Fruit fly (Drosophila melanogaster) whole organism, embryonic: ENCODE measurements around the gene Gr85a.

Experiments
- Atf6 ChIP-seq: fragments of 200-800 bp; sonication (Bioruptor generic); IDR thresholded peaks from 2 replicates; pipeline ENCODE4 v1.3.6; 2022; ENCODE audit warnings: missing biosample characterization, missing genetic modification characterization
- CG10147 ChIP-seq: fragments of 200-800 bp; sonication (Bioruptor generic); optimal IDR thresholded peaks from 2 replicates; lab custom pipeline; 2019; ENCODE audit warnings: missing biosample characterization, mild to moderate bottlenecking, missing genetic modification characterization, moderate library complexity
- CG12769 ChIP-seq: fragments of 200-800 bp; sonication (Bioruptor generic); optimal IDR thresholded peaks from 2 replicates; lab custom pipeline; 2019; ENCODE audit warnings: missing biosample characterization, mild to moderate bottlenecking, missing genetic modification characterization, moderate library complexity
- CG14050 ChIP-seq: fragments of 200-800 bp; sonication (Bioruptor generic); IDR thresholded peaks from 3 replicates; pipeline ENCODE4 v1.3.6; 2022; ENCODE audit warnings: missing biosample characterization, missing genetic modification characterization
- CG2129 ChIP-seq: fragments of 200-800 bp; sonication (Bioruptor generic); IDR thresholded peaks from 2 replicates; pipeline ENCODE4 v1.3.6; 2022; ENCODE audit warnings: missing biosample characterization, missing genetic modification characterization; ENCODE audit not compliant: partially characterized antibody
- CG30403 ChIP-seq: fragments of 200-800 bp; sonication (Bioruptor generic); optimal IDR thresholded peaks from 3 replicates; lab custom pipeline; 2016; ENCODE audit warnings: missing biosample characterization, missing genetic modification characterization
- CG31388 ChIP-seq: fragments of 200-800 bp; sonication (Bioruptor generic); optimal IDR thresholded peaks from 2 replicates; lab custom pipeline; 2016; ENCODE audit warnings: missing biosample characterization, missing genetic modification characterization
- CG3995 ChIP-seq: fragments of 200-800 bp; sonication (Bioruptor generic); optimal IDR thresholded peaks from 3 replicates; lab custom pipeline; 2016; ENCODE audit warnings: missing biosample characterization, missing genetic modification characterization
- CG42726 ChIP-seq: fragments of 200-800 bp; sonication (Bioruptor generic); IDR thresholded peaks from 2 replicates; pipeline ENCODE4 v1.3.6; 2022; ENCODE audit warnings: missing biosample characterization, missing genetic modification characterization; ENCODE audit not compliant: partially characterized antibody
- CG4730 ChIP-seq: fragments of 200-800 bp; sonication (Bioruptor generic); IDR thresholded peaks from 2 replicates; pipeline ENCODE4 v1.3.6; 2022; ENCODE audit warnings: missing biosample characterization, missing genetic modification characterization
- CG6175 ChIP-seq: fragments of 200-800 bp; sonication (Bioruptor generic); IDR thresholded peaks from 3 replicates; pipeline ENCODE4 v1.3.6; 2022; ENCODE audit warnings: missing biosample characterization, missing genetic modification characterization
- CG7786 ChIP-seq: fragments of 200-800 bp; sonication (Bioruptor generic); optimal IDR thresholded peaks from 2 replicates; lab custom pipeline; 2016; ENCODE audit warnings: missing biosample characterization, missing genetic modification characterization
- CG7839 ChIP-seq: fragments of 200-800 bp; sonication (Bioruptor generic); optimal IDR thresholded peaks from 3 replicates; lab custom pipeline; 2018; ENCODE audit warnings: missing biosample characterization, mild to moderate bottlenecking, missing genetic modification characterization, moderate library complexity
- CG7963 ChIP-seq: fragments of 200-800 bp; sonication (Bioruptor generic); IDR thresholded peaks from 3 replicates; pipeline ENCODE4 v1.3.6; 2022; ENCODE audit warnings: missing biosample characterization, missing genetic modification characterization; ENCODE audit not compliant: partially characterized antibody
- CG8281 ChIP-seq: fragments of 200-800 bp; sonication (Bioruptor generic); optimal IDR thresholded peaks from 2 replicates; lab custom pipeline; 2018; ENCODE audit warnings: missing biosample characterization, mild to moderate bottlenecking, missing genetic modification characterization, moderate library complexity
- CG9797 ChIP-seq: fragments of 200-800 bp; sonication (Bioruptor generic); optimal IDR thresholded peaks from 3 replicates; lab custom pipeline; 2018; ENCODE audit warnings: missing biosample characterization, mild to moderate bottlenecking, missing genetic modification characterization
- Dp ChIP-seq: fragments of 200-800 bp; sonication (Bioruptor generic); optimal IDR thresholded peaks from 2 replicates; lab custom pipeline; 2018; ENCODE audit warnings: missing biosample characterization, mild to moderate bottlenecking, missing genetic modification characterization, moderate library complexity
- Drgx ChIP-seq: fragments of 200-800 bp; sonication (Bioruptor generic); IDR thresholded peaks from 2 replicates; pipeline ENCODE4 v1.3.6; 2022; ENCODE audit warnings: missing biosample characterization, missing genetic modification characterization
- H2.0 ChIP-seq: fragments of 200-800 bp; sonication (Bioruptor generic); IDR thresholded peaks from 2 replicates; pipeline ENCODE4 v1.3.6; 2022; ENCODE audit warnings: missing biosample characterization, missing genetic modification characterization
- HHEX ChIP-seq: fragments of 200-800 bp; sonication (Bioruptor generic); optimal IDR thresholded peaks from 3 replicates; lab custom pipeline; 2017; ENCODE audit warnings: missing biosample characterization, mild to moderate bottlenecking, missing genetic modification characterization, missing genetic modification reagents
- HmgZ ChIP-seq: fragments of 200-800 bp; sonication (Bioruptor generic); optimal IDR thresholded peaks from 2 replicates; lab custom pipeline; 2018; ENCODE audit warnings: missing biosample characterization, mild to moderate bottlenecking, missing genetic modification characterization
- Hr51 ChIP-seq, 2 experiments: fragments of 200-800 bp; sonication (Bioruptor generic); optimal IDR thresholded peaks; 2 replicates in 1 of 2; 3 replicates in 1 of 2; lab custom pipeline; 2016 to 2018; ENCODE audit warnings: missing biosample characterization in 2 of 2, missing genetic modification characterization in 2 of 2, mild to moderate bottlenecking in 1 of 2, moderate library complexity in 1 of 2
- PHDP ChIP-seq: fragments of 200-800 bp; sonication (Bioruptor generic); optimal IDR thresholded peaks from 3 replicates; lab custom pipeline; 2018; ENCODE audit warnings: missing biosample characterization, mild to moderate bottlenecking, missing genetic modification characterization, moderate library complexity
- Spps ChIP-seq: fragments of 200-800 bp; sonication (Bioruptor generic); optimal IDR thresholded peaks from 2 replicates; lab custom pipeline; 2018; ENCODE audit warnings: missing biosample characterization, mild to moderate bottlenecking, missing genetic modification characterization
- ac ChIP-seq: fragments of 200-800 bp; sonication (Bioruptor generic); optimal IDR thresholded peaks from 3 replicates; lab custom pipeline; 2017; ENCODE audit warnings: missing biosample characterization, mild to moderate bottlenecking, missing genetic modification characterization
- bcd ChIP-seq: fragments of 200-800 bp; sonication (Bioruptor generic); optimal IDR thresholded peaks from 2 replicates; lab custom pipeline; 2017; ENCODE audit warnings: missing biosample characterization, mild to moderate bottlenecking, missing genetic modification characterization
- chn ChIP-seq: fragments of 200-800 bp; sonication (Bioruptor generic); optimal IDR thresholded peaks from 2 replicates; lab custom pipeline; 2016; ENCODE audit warnings: missing biosample characterization, missing genetic modification characterization
- ci ChIP-seq: fragments of 200-800 bp; sonication (Bioruptor generic); IDR thresholded peaks from 3 replicates; pipeline ENCODE4 v1.3.6; 2022; ENCODE audit warnings: missing biosample characterization, missing genetic modification characterization
- gro ChIP-seq: fragments of 200-800 bp; sonication (Bioruptor generic); optimal IDR thresholded peaks from 2 replicates; lab custom pipeline; 2016; ENCODE audit warnings: missing biosample characterization, missing genetic modification characterization
- hb ChIP-seq: fragments of 200-800 bp; sonication (Bioruptor generic); IDR thresholded peaks from 3 replicates; pipeline ENCODE4 v1.3.6; 2022; ENCODE audit warnings: missing biosample characterization, missing genetic modification characterization; ENCODE audit not compliant: partially characterized antibody
- jigr1 ChIP-seq: fragments of 200-800 bp; sonication (Bioruptor generic); IDR thresholded peaks from 3 replicates; pipeline ENCODE4 v1.3.6; 2022; ENCODE audit warnings: missing biosample characterization, missing genetic modification characterization
- ranshi ChIP-seq: fragments of 200-800 bp; sonication (Bioruptor generic); IDR thresholded peaks from 2 replicates; pipeline ENCODE4 v1.3.6; 2022; ENCODE audit warnings: missing biosample characterization, missing genetic modification characterization
- sc ChIP-seq, 3 experiments: fragments of >200 bp in 2 of 3; fragments of 200-800 bp in 1 of 3; sonication (Bioruptor generic) in 1 of 3; optimal IDR thresholded peaks; 2 replicates in 2 of 3; 3 replicates in 1 of 3; lab custom pipeline; 2017; ENCODE audit warnings: mild to moderate bottlenecking in 1 of 3, missing biosample characterization in 1 of 3, missing genetic modification characterization in 1 of 3, missing genetic modification reagents in 1 of 3
- scrt ChIP-seq: fragments of 200-800 bp; sonication (Bioruptor generic); optimal IDR thresholded peaks from 2 replicates; lab custom pipeline; 2018; ENCODE audit warnings: missing biosample characterization, mild to moderate bottlenecking, missing genetic modification characterization, moderate library complexity
- sens ChIP-seq: fragments of 200-800 bp; sonication (Bioruptor generic); peaks from one replicate; lab custom pipeline; 2016; ENCODE audit warnings: missing biosample characterization, missing genetic modification characterization
- sisA ChIP-seq: fragments of 200-800 bp; sonication (Bioruptor generic); IDR thresholded peaks from 2 replicates; pipeline ENCODE4 v1.3.6; 2022; ENCODE audit warnings: missing biosample characterization, missing genetic modification characterization
- sob ChIP-seq: fragments of 200-800 bp; sonication (Bioruptor generic); IDR thresholded peaks from 2 replicates; pipeline ENCODE4 v1.3.6; 2022; ENCODE audit warnings: missing biosample characterization, missing genetic modification characterization
- tgo ChIP-seq: fragments of 200-800 bp; sonication (Bioruptor generic); IDR thresholded peaks from 3 replicates; pipeline ENCODE4 v1.3.6; 2022; ENCODE audit warnings: missing biosample characterization, missing genetic modification characterization
- tio ChIP-seq: fragments of 200-800 bp; sonication (Bioruptor generic); optimal IDR thresholded peaks from 2 replicates; lab custom pipeline; 2017; ENCODE audit warnings: missing biosample characterization, missing genetic modification characterization, inconsistent platforms
- tup ChIP-seq: fragments of 200-800 bp; sonication (Bioruptor generic); optimal IDR thresholded peaks from 2 replicates; lab custom pipeline; 2016; ENCODE audit warnings: missing biosample characterization, mild to moderate bottlenecking, missing genetic modification characterization, moderate library complexity

Gr85a gene

dm6 chr3R:10032951-10033720, 36.5 kb upstream of the Gr85a start (continued):
- TF ChIP-seq PHDP (tag; lab: Kevin White, UChicago) (peak; percentile 16), Hr51 (GFP tag; optimal IDR thresholded peaks at IDR 0.05; lab: Kevin White, UChicago) (peak in 1 of 2 experiments; percentile 47)
- TF ChIP-seq, all 482 proteins: peak for 52

- TF ChIP-seq CG14050 (GFP tag; lab: Robert Waterston, UW): no peak
- peak; percentile 28; the same call in 1 of the 2 replicates for TF ChIP-seq Atf6 (GFP tag; lab: Robert Waterston, UW)
Measured at dm6 chr3R:10031480-10031879, 34.9 kb upstream of the Gr85a start.

dm6 chr3R:10028378-10028777, 31.8 kb upstream of the Gr85a start:
- TF ChIP-seq tio: no peak
- TF ChIP-seq tgo: no peak
- no peak for TF ChIP-seq CG8281
- no peak for TF ChIP-seq jigr1
- TF ChIP-seq Drgx: peak; percentile 36; the same call in 1 of the 2 replicates
- no peak for TF ChIP-seq CG31388 (GFP tag; lab: Kevin White, UChicago)
- TF ChIP-seq CG7786 (GFP tag; lab: Kevin White, UChicago): no peak
- no peak for TF ChIP-seq Spps (tag; lab: Kevin White, UChicago)

- no peak for TF ChIP-seq hb (GFP tag; lab: Robert Waterston, UW)
- peak; percentile 65 for TF ChIP-seq sens (GFP tag; lab: Kevin White, UChicago)
- TF ChIP-seq tup (GFP tag; lab: Kevin White, UChicago): no peak
Measured at dm6 chr3R:10025050-10025449, 28.5 kb upstream of the Gr85a start, which contains the start of gene CG31407. CG31407 (minus strand) TSS chr3R:10025150.

dm6 chr3R:10024032-10024712, 27.6 kb upstream of the Gr85a start:
- no peak for TF ChIP-seq CG7963
- no peak for TF ChIP-seq gro (GFP tag; lab: Kevin White, UChicago)
- no peak for TF ChIP-seq CG9797 (GFP tag; lab: Kevin White, UChicago)
- TF ChIP-seq CG42726 (GFP tag; lab: Robert Waterston, UW): no peak
- TF ChIP-seq CG30403: peak; percentile 12
- no peak for TF ChIP-seq CG3995 (GFP tag; lab: Kevin White, UChicago)
- no peak for TF ChIP-seq CG7839 (tag; lab: Kevin White, UChicago)
- peak; percentile 54 for TF ChIP-seq scrt (GFP tag; lab: Kevin White, UChicago)
- TF ChIP-seq chn (GFP tag; lab: Kevin White, UChicago): no peak
- peak; percentile 18; the same call in 1 of the 2 replicates for TF ChIP-seq ranshi (GFP tag; lab: Robert Waterston, UW)
- peak; percentile 67 for TF ChIP-seq sob (GFP tag; lab: Robert Waterston, UW)
- 0 out of 2 replicates have a peak, but pooled peaks have one; percentile 31 for TF ChIP-seq sisA (GFP tag; lab: Robert Waterston, UW)
- TF ChIP-seq CG10147: no peak
- no peak for TF ChIP-seq ac (GFP tag; lab: Kevin White, UChicago)
- TF ChIP-seq bcd (GFP tag; lab: Kevin White, UChicago): peak; percentile 14
- TF ChIP-seq H2.0 (GFP tag; lab: Robert Waterston, UW): peak; percentile 19; the same call in 1 of the 2 replicates
- no peak for TF ChIP-seq CG4730 (GFP tag; lab: Robert Waterston, UW)
- TF ChIP-seq CG6175: 0 out of 3 replicates have a peak, but pooled peaks have one; percentile 40
- no peak for TF ChIP-seq CG2129 (GFP tag; lab: Robert Waterston, UW)
- 0 out of 3 replicates have a peak, but pooled peaks have one; percentile 50 for TF ChIP-seq ci
- TF ChIP-seq HHEX (GFP tag; lab: Kevin White, UChicago): peak; percentile 50
- TF ChIP-seq Dp (GFP tag; lab: Kevin White, UChicago): no peak
- no peak for TF ChIP-seq CG12769 (tag; lab: Kevin White, UChicago)
- no peak for TF ChIP-seq sc (optimal IDR thresholded peaks at IDR 0.05; lab: Kevin White, UChicago)
- no peak for TF ChIP-seq sc (GFP tag; optimal IDR thresholded peaks at IDR 0.05; lab: Kevin White, UChicago)
- TF ChIP-seq HmgZ (tag; lab: Kevin White, UChicago): no peak
